Worm (Caenorhabditis elegans) whole organism, young adult: ENCODE results near the gene T13C5.6.

Source experiments
- C06A6.2 ChIP-seq: fragments of 200-800 bp; sonication (Bioruptor generic); conservative IDR thresholded peaks from 2 replicates; pipeline ENCODE4 v1.3.6; 2022; ENCODE audit warnings: missing genetic modification characterization, missing compliant biosample characterization
- ama-1 ChIP-seq, 3 experiments: fragments of 150-350 bp in 1 of 3; sonication (generic microtip) in 2 of 3; optimal IDR thresholded peaks; 2 replicates each; lab custom pipeline; 2014 to 2018; ENCODE audit warnings: missing biosample characterization in 2 of 3, missing genetic modification characterization in 2 of 3, missing genetic modification reagents in 2 of 3
- attf-6 ChIP-seq: fragments of 200-800 bp; sonication (Bioruptor generic); IDR thresholded peaks from 2 replicates; pipeline ENCODE4 v1.3.6; 2022; ENCODE audit warnings: missing genetic modification reagents, missing genetic modification characterization, missing compliant biosample characterization
- pha-4 ChIP-seq: fragments of 150-350 bp; sonication (generic microtip); optimal IDR thresholded peaks from 2 replicates; lab custom pipeline; 2014; ENCODE audit warnings: missing biosample characterization, missing genetic modification reagents, missing genetic modification characterization
- sptf-2 ChIP-seq: fragments of 200-800 bp; sonication (Bioruptor generic); optimal IDR thresholded peaks from 2 replicates; lab custom pipeline; 2018; ENCODE audit warnings: mild to moderate bottlenecking, missing genetic modification characterization, missing compliant biosample characterization

ce11 chrX:6159562-6159961, 47.9 kb downstream of the T13C5.6 start:
- TF ChIP-seq ama-1 (optimal IDR thresholded peaks at IDR 0.05; lab: Kevin White, UChicago) = no peak
- no peak for TF ChIP-seq ama-1 (GFP tag; optimal IDR thresholded peaks at IDR 0.05; lab: Kevin White, UChicago)
- no peak for TF ChIP-seq pha-4
- no peak for TF ChIP-seq C06A6.2 (GFP tag; lab: Robert Waterston, UW)
- TF ChIP-seq sptf-2 = no peak
- TF ChIP-seq attf-6 (GFP tag; lab: Robert Waterston, UW) = no peak
